Worm (Caenorhabditis elegans) whole organism, L4 larva: Measurements from ENCODE around the gene C37H5.5.

Source experiments
- ceh-32 ChIP-seq: sonication (generic microtip); optimal IDR thresholded peaks from 2 replicates; lab custom pipeline; 2016; ENCODE audit warnings: mild to moderate bottlenecking, missing genetic modification characterization, missing compliant biosample characterization; ENCODE audit not compliant: poor library complexity
- ceh-82 ChIP-seq: sonication (generic microtip); optimal IDR thresholded peaks from 2 replicates; lab custom pipeline; 2017; ENCODE audit warnings: missing biosample characterization, missing genetic modification characterization
- cey-2 ChIP-seq: sonication (generic microtip); optimal IDR thresholded peaks from 3 replicates; lab custom pipeline; 2017; ENCODE audit warnings: missing genetic modification characterization, mild to moderate bottlenecking, missing compliant biosample characterization, antibody characterized with exemption, borderline replicate concordance; ENCODE audit not compliant: insufficient read depth
- dmd-9 ChIP-seq: fragments of 200-800 bp; sonication (Bioruptor generic); IDR thresholded peaks from 2 replicates; pipeline ENCODE4 v1.3.6; 2022; ENCODE audit warnings: missing genetic modification reagents, missing genetic modification characterization, missing compliant biosample characterization
- egl-27 ChIP-seq: sonication (generic microtip); optimal IDR thresholded peaks from 3 replicates; lab custom pipeline; 2017; ENCODE audit warnings: missing biosample characterization, missing genetic modification reagents, missing genetic modification characterization
- lin-13 ChIP-seq: fragments of 150-350 bp; optimal IDR thresholded peaks from 2 replicates; lab custom pipeline; 2014; ENCODE audit warnings: missing biosample characterization, missing genetic modification reagents, missing genetic modification characterization
- madf-5 ChIP-seq, 2 experiments: fragments of 200-800 bp; sonication (Bioruptor generic); IDR thresholded peaks; 2 replicates each; pipeline ENCODE4 v1.3.6; 2022; ENCODE audit warnings: missing compliant biosample characterization in 2 of 2, missing genetic modification characterization in 2 of 2
- pha-4 ChIP-seq, 2 experiments: fragments of 150-350 bp in 1 of 2; fragments of 200-800 bp in 1 of 2; sonication (Bioruptor generic) in 1 of 2; IDR thresholded peaks in 1 of 2; optimal IDR thresholded peaks in 1 of 2; 2 replicates each; pipeline versions ENCODE4 v1.3.6 to Lab custom; 2014 to 2022; ENCODE audit warnings: missing genetic modification characterization in 2 of 2, missing genetic modification reagents in 2 of 2, missing biosample characterization in 1 of 2, missing compliant biosample characterization in 1 of 2

- TF ChIP-seq cey-2 (no peak), dmd-9 (no peak), madf-5 (GFP tag; IDR thresholded peaks at IDR 0.05; lab: Robert Waterston, UW) (no peak), lin-13 (GFP tag; lab: Kevin White, UChicago) (no peak), ceh-82 (tag; lab: Kevin White, UChicago) (no peak), ceh-32 (tag; lab: Kevin White, UChicago) (no peak), pha-4 (GFP tag; IDR thresholded peaks at IDR 0.05; lab: Robert Waterston, UW) (no peak), pha-4 (tag; optimal IDR thresholded peaks at IDR 0.05; lab: Kevin White, UChicago) (no peak), egl-27 (tag; lab: Kevin White, UChicago) (no peak)
Measured at ce11 chrV:4860525-4860924, 33.4 kb downstream of the C37H5.5 start.
